Fruit fly (Drosophila melanogaster): ENCODE measurements around the gene Ldsdh1.
A peak's percentile ranks its signal among the peaks of the same experiment; 100 is the strongest.

DNA sequence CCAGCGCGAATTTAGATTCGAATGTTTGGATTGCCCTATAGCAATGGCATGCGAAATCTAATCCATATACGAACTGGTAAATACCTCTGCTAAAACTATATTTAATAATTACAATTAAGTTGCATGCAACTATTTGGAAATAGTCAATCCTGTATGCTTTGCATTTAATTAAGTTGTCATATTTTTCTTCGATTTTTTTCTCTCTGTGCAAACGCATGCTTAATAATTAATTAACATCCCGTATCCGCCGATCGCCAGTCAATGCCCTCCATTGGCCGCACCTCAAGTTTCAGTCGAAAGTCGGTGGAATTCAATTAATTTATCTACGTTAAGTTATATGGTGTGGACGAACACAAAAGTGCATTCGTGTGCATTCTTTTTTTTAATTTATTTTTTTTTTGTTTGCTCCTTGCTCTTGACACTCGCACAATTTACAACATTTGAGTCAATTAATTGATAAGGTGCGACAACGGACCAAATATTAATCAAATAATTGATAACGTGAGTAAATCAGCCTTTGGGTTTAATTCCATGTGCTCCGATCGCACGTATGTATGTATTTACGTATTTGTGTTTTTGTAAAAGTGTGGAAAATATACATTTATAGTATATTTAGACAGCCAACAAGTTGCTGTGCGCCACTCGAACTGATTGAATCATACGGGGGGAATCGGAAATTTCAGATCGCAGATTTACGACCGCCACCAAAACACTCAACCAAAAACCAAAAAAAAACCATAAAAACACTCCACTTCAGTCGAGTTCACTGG is 25.1 kb upstream of the Ldsdh1 start:
- TF ChIP-seq usp (GFP tag; optimal IDR thresholded peaks at IDR 0.05) (no peak), dsf (GFP tag; optimal IDR thresholded peaks at IDR 0.05; ENCODE audit: borderline replicate concordance) (no peak), dmrt93B (GFP tag; optimal IDR thresholded peaks at IDR 0.05) (no peak), sage (GFP tag; optimal IDR thresholded peaks at IDR 0.05) (no peak), h (GFP tag; optimal IDR thresholded peaks at IDR 0.05) (peak; percentile 12), lola (GFP tag; optimal IDR thresholded peaks at IDR 0.05) (no peak), Sp1 (GFP tag; optimal IDR thresholded peaks at IDR 0.05) (no peak), N (GFP tag; optimal IDR thresholded peaks at IDR 0.05) (no peak), Dfd (GFP tag; optimal IDR thresholded peaks at IDR 0.05) (no peak), Rel (GFP tag; optimal IDR thresholded peaks at IDR 0.05) (no peak), Rel (tag; optimal IDR thresholded peaks at IDR 0.05) (peak; percentile 61), ey (GFP tag; optimal IDR thresholded peaks at IDR 0.05) (no peak)
